Worm (Caenorhabditis elegans) whole organism, L4 larva: ENCODE results near the gene nhr-234.

ENCODE experiments used
- aly-2 ChIP-seq: sonication (generic microtip); optimal IDR thresholded peaks from 2 replicates; lab custom pipeline; 2018; ENCODE audit warnings: missing biosample characterization, missing genetic modification characterization
- ceh-20 ChIP-seq: fragments of 200-800 bp; sonication (Bioruptor generic); IDR thresholded peaks from 2 replicates; pipeline ENCODE4 v1.3.6; 2022; ENCODE audit warnings: missing genetic modification reagents, missing genetic modification characterization, missing compliant biosample characterization
- ceh-82 ChIP-seq: sonication (generic microtip); optimal IDR thresholded peaks from 2 replicates; lab custom pipeline; 2017; ENCODE audit warnings: missing biosample characterization, missing genetic modification characterization
- daf-19 ChIP-seq: fragments of 200-800 bp; sonication (Bioruptor generic); conservative IDR thresholded peaks from 2 replicates; pipeline ENCODE4 v1.3.6; 2022; ENCODE audit warnings: missing genetic modification characterization, missing compliant biosample characterization
- duxl-1 ChIP-seq: sonication (generic microtip); optimal IDR thresholded peaks from 2 replicates; lab custom pipeline; 2016; ENCODE audit warnings: mild to moderate bottlenecking, missing genetic modification characterization, moderate library complexity, missing compliant biosample characterization; ENCODE audit not compliant: poor library complexity
- fkh-10 ChIP-seq: fragments of 150-350 bp; optimal IDR thresholded peaks from 2 replicates; lab custom pipeline; 2014; ENCODE audit warnings: missing biosample characterization, missing genetic modification reagents, missing genetic modification characterization
- lir-3 ChIP-seq: sonication (generic microtip); optimal IDR thresholded peaks from 2 replicates; lab custom pipeline; 2016; ENCODE audit warnings: mild to moderate bottlenecking, missing genetic modification characterization, missing compliant biosample characterization
- mdl-1 ChIP-seq, 2 experiments: fragments of 150-350 bp in 1 of 2; sonication (generic microtip) in 1 of 2; optimal IDR thresholded peaks; 2 replicates each; lab custom pipeline; 2014 to 2017; ENCODE audit warnings: missing biosample characterization in 2 of 2, missing genetic modification characterization in 2 of 2
- nhr-102 ChIP-seq: sonication (generic microtip); optimal IDR thresholded peaks from 2 replicates; lab custom pipeline; 2016; ENCODE audit warnings: mild to moderate bottlenecking, missing genetic modification characterization, moderate library complexity, missing compliant biosample characterization
- nhr-41 ChIP-seq: fragments of 200-800 bp; sonication (Bioruptor generic); IDR thresholded peaks from 2 replicates; pipeline ENCODE4 v1.3.6; 2022; ENCODE audit warnings: missing genetic modification reagents, missing genetic modification characterization, missing compliant biosample characterization
- pqm-1 ChIP-seq: sonication (generic microtip); optimal IDR thresholded peaks from 2 replicates; lab custom pipeline; 2017; ENCODE audit warnings: missing biosample characterization, missing genetic modification characterization
- skn-1 ChIP-seq: fragments of 150-350 bp; optimal IDR thresholded peaks from 2 replicates; lab custom pipeline; 2014; ENCODE audit warnings: missing biosample characterization, missing genetic modification characterization
- unc-62 ChIP-seq, 3 experiments: fragments of 150-350 bp in 1 of 3; sonication (generic microtip); optimal IDR thresholded peaks in 2 of 3; peaks in 1 of 3; 1 replicate in 1 of 3; 2 replicates in 2 of 3; lab custom pipeline; 2014 to 2017; ENCODE audit warnings: missing biosample characterization in 3 of 3, missing genetic modification characterization in 3 of 3, missing genetic modification reagents in 3 of 3, missing genotype in 1 of 3

- peak; percentile 76 for TF ChIP-seq nhr-102 (tag; lab: Kevin White, UChicago)
- TF ChIP-seq unc-62 (GFP tag; optimal IDR thresholded peaks at IDR 0.05 in 1 of 2; lab: Kevin White, UChicago) = no peak
- TF ChIP-seq unc-62 (tag; optimal IDR thresholded peaks at IDR 0.05; lab: Kevin White, UChicago) = no peak
- peak; percentile 56 for TF ChIP-seq fkh-10
- peak; percentile 58 for TF ChIP-seq lir-3
- no peak for TF ChIP-seq nhr-41
- TF ChIP-seq duxl-1 (tag; lab: Kevin White, UChicago) = peak; percentile 63
- TF ChIP-seq ceh-20 = peak; percentile 49; the same call in 1 of the 2 replicates
- no peak for TF ChIP-seq mdl-1 (tag; optimal IDR thresholded peaks at IDR 0.05; lab: Kevin White, UChicago)
- no peak for TF ChIP-seq skn-1 (tag; lab: Kevin White, UChicago)
- no peak for TF ChIP-seq daf-19 (GFP tag; lab: Robert Waterston, UW)
- TF ChIP-seq ceh-82 = no peak
- TF ChIP-seq pqm-1 (tag; lab: Kevin White, UChicago) = no peak
- no peak for TF ChIP-seq aly-2 (tag; lab: Kevin White, UChicago)
Observed at ce11 chrII:12677975-12678866, 41.7 kb downstream of the nhr-234 start.
